Worm (Caenorhabditis elegans): ENCODE results near the gene F25B5.3.

ce11 chrIII:5900709-5901108, 48.0 kb upstream of the F25B5.3 start:
- TF ChIP-seq hlh-8 (tag; optimal IDR thresholded peaks at IDR 0.05), result no peak
- TF ChIP-seq elt-2 (tag; optimal IDR thresholded peaks at IDR 0.05), result no peak
- no peak for TF ChIP-seq sdc-2 (tag; optimal IDR thresholded peaks at IDR 0.05)
- no peak for TF ChIP-seq madf-2 (tag; optimal IDR thresholded peaks at IDR 0.05)
- no peak for TF ChIP-seq ztf-16 (tag; optimal IDR thresholded peaks at IDR 0.05)
- TF ChIP-seq sox-2 (GFP tag; IDR thresholded peaks at IDR 0.05), result no peak
- no peak for TF ChIP-seq fkh-10 (GFP tag; optimal IDR thresholded peaks at IDR 0.05)
- no peak for TF ChIP-seq C08G9.2 (tag; optimal IDR thresholded peaks at IDR 0.05)
